Worm (Caenorhabditis elegans) whole organism, L4 larva: ENCODE measurements around the gene dct-17.

ENCODE experiments used
- T26A8.4 ChIP-seq: fragments of 200-800 bp; sonication (Bioruptor generic); IDR thresholded peaks from 2 replicates; pipeline ENCODE4 v1.3.6; 2022; ENCODE audit warnings: missing genetic modification characterization, missing compliant biosample characterization
- Y105C5A.15 ChIP-seq: fragments of 200-800 bp; sonication (Bioruptor generic); IDR thresholded peaks from 2 replicates; pipeline ENCODE4 v1.3.6; 2022; ENCODE audit warnings: missing genetic modification characterization, missing compliant biosample characterization
- aha-1 ChIP-seq: fragments of 150-350 bp; peaks from one replicate; lab custom pipeline; 2014; ENCODE audit warnings: missing biosample characterization, missing genetic modification characterization
- ama-1 ChIP-seq: fragments of 150-350 bp; optimal IDR thresholded peaks from 2 replicates; lab custom pipeline; 2014; ENCODE audit warnings: inconsistent platforms, mixed read lengths
- ceh-44 ChIP-seq: fragments of 200-800 bp; sonication (Bioruptor generic); IDR thresholded peaks from 2 replicates; pipeline ENCODE4 v1.3.6; 2022; ENCODE audit warnings: missing genetic modification reagents, missing genetic modification characterization, missing compliant biosample characterization
- daf-12 ChIP-seq: fragments of 150-350 bp; optimal IDR thresholded peaks from 2 replicates; lab custom pipeline; 2014; ENCODE audit warnings: missing biosample characterization, missing genetic modification reagents, missing genetic modification characterization
- daf-16 ChIP-seq, 3 experiments: sonication (generic microtip); optimal IDR thresholded peaks; 2 replicates each; lab custom pipeline; 2016 to 2017; ENCODE audit warnings: missing genetic modification characterization in 3 of 3, missing genetic modification reagents in 3 of 3, mild to moderate bottlenecking in 2 of 3, missing compliant biosample characterization in 2 of 3, missing biosample characterization in 1 of 3, moderate library complexity in 1 of 3
- fkh-10 ChIP-seq: fragments of 150-350 bp; optimal IDR thresholded peaks from 2 replicates; lab custom pipeline; 2014; ENCODE audit warnings: missing biosample characterization, missing genetic modification reagents, missing genetic modification characterization
- lin-39 ChIP-seq: fragments of 150-350 bp; optimal IDR thresholded peaks from 2 replicates; lab custom pipeline; 2014; ENCODE audit warnings: missing biosample characterization, missing genetic modification reagents, missing genetic modification characterization
- mes-2 ChIP-seq: sonication (generic microtip); optimal IDR thresholded peaks from 2 replicates; lab custom pipeline; 2016; ENCODE audit warnings: missing genotype, mild to moderate bottlenecking, missing genetic modification characterization, missing compliant biosample characterization; ENCODE audit not compliant: poor library complexity, severe bottlenecking
- nhr-10 ChIP-seq: fragments of 150-350 bp; optimal IDR thresholded peaks from 2 replicates; lab custom pipeline; 2014; ENCODE audit warnings: missing biosample characterization, missing genetic modification characterization
- nhr-237 ChIP-seq: sonication (generic microtip); optimal IDR thresholded peaks from 2 replicates; lab custom pipeline; 2017; ENCODE audit warnings: missing biosample characterization, missing genetic modification characterization
- snpc-4 ChIP-seq: fragments of 150-350 bp; optimal IDR thresholded peaks from 2 replicates; lab custom pipeline; 2014; ENCODE audit warnings: missing biosample characterization, missing genetic modification characterization

DNA sequence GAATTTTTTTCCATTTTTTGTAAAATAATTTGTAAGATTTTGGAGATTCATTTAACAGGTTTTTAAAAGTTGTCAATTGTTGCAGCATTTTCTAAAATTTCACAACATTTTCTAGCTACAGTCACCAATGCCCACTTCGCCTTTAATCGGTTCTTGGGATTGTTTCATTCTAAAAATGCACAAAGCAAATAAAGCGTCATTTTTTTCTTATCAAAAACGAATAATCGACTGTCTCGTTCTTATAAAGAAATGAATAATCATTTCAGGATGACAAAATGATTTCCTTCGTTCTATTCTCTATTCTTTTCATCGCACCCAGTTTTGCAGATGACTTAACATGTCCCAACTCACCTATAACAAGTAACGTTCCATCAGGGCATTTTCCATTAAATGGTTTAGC is 44.9 kb upstream of the dct-17 start, which contains the start of gene F53C11.1:
- TF ChIP-seq daf-16 (GFP tag; optimal IDR thresholded peaks at IDR 0.05; lab: Kevin White, UChicago) (no peak), daf-16 (tag; optimal IDR thresholded peaks at IDR 0.05; lab: Kevin White, UChicago) (no peak), snpc-4 (tag; lab: Kevin White, UChicago) (no peak), lin-39 (no peak), ceh-44 (GFP tag; lab: Robert Waterston, UW) (no peak), fkh-10 (GFP tag; lab: Kevin White, UChicago) (no peak), T26A8.4 (no peak), nhr-10 (tag; lab: Kevin White, UChicago) (no peak), daf-12 (tag; lab: Kevin White, UChicago) (no peak), Y105C5A.15 (no peak), nhr-237 (tag; lab: Kevin White, UChicago) (no peak), ama-1 (no peak), mes-2 (tag; lab: Kevin White, UChicago) (no peak), aha-1 (tag; lab: Kevin White, UChicago) (peak; percentile 77)
